Fruit fly (Drosophila melanogaster) whole organism, embryonic: Measurements from ENCODE around the gene Ufd1.
A peak's percentile ranks its signal among the peaks of the same experiment; 100 is the strongest.

ENCODE experiments used
- Ada2b ChIP-seq: fragments of 200-800 bp; sonication (Bioruptor generic); IDR thresholded peaks from 2 replicates; pipeline ENCODE4 v1.3.6; 2022; ENCODE audit warnings: missing biosample characterization, missing genetic modification characterization
- Aef1 ChIP-seq: fragments of 200-800 bp; sonication (Bioruptor generic); IDR thresholded peaks from 3 replicates; pipeline ENCODE4 v1.3.6; 2022; ENCODE audit warnings: missing biosample characterization, missing genetic modification characterization
- Atf3 ChIP-seq: fragments of 200-800 bp; sonication (Bioruptor generic); optimal IDR thresholded peaks from 3 replicates; lab custom pipeline; 2016; ENCODE audit warnings: missing biosample characterization, missing genetic modification characterization
- CG11456 ChIP-seq: fragments of 200-800 bp; sonication (Bioruptor generic); IDR thresholded peaks from 3 replicates; pipeline ENCODE4 v1.3.6; 2022; ENCODE audit warnings: missing biosample characterization, missing genetic modification characterization
- CG11504 ChIP-seq: fragments of 200-800 bp; sonication (Bioruptor generic); optimal IDR thresholded peaks from 3 replicates; lab custom pipeline; 2019; ENCODE audit warnings: missing biosample characterization, mild to moderate bottlenecking, missing genetic modification characterization, moderate library complexity
- CG11696 ChIP-seq: fragments of 200-800 bp; sonication (Bioruptor generic); IDR thresholded peaks from 2 replicates; pipeline ENCODE4 v1.3.6; 2022; ENCODE audit warnings: missing biosample characterization, missing genetic modification characterization
- CG12155 ChIP-seq: fragments of 200-800 bp; sonication (Bioruptor generic); optimal IDR thresholded peaks from 3 replicates; lab custom pipeline; 2016; ENCODE audit warnings: missing biosample characterization, missing genetic modification characterization
- CG12391 ChIP-seq: fragments of 200-800 bp; sonication (Bioruptor generic); optimal IDR thresholded peaks from 3 replicates; lab custom pipeline; 2018; ENCODE audit warnings: missing biosample characterization, mild to moderate bottlenecking, missing genetic modification characterization, moderate library complexity
- CG16815 ChIP-seq: fragments of 200-800 bp; sonication (Bioruptor generic); optimal IDR thresholded peaks from 3 replicates; lab custom pipeline; 2017; ENCODE audit warnings: missing biosample characterization, mild to moderate bottlenecking, missing genetic modification characterization
- CG17328 ChIP-seq: fragments of 200-800 bp; sonication (Bioruptor generic); IDR thresholded peaks from 2 replicates; pipeline ENCODE4 v1.3.6; 2022; ENCODE audit warnings: missing biosample characterization, missing genetic modification characterization
- CG17359 ChIP-seq: fragments of 200-800 bp; sonication (Bioruptor generic); optimal IDR thresholded peaks from 3 replicates; lab custom pipeline; 2018; ENCODE audit warnings: missing biosample characterization, mild to moderate bottlenecking, missing genetic modification characterization, moderate library complexity
- CG2120 ChIP-seq: fragments of 200-800 bp; sonication (Bioruptor generic); optimal IDR thresholded peaks from 3 replicates; lab custom pipeline; 2016; ENCODE audit warnings: missing biosample characterization, missing genetic modification characterization
- CG2678 ChIP-seq: fragments of 200-800 bp; sonication (Bioruptor generic); optimal IDR thresholded peaks from 3 replicates; lab custom pipeline; 2019; ENCODE audit warnings: missing biosample characterization, mild to moderate bottlenecking, missing genetic modification characterization, moderate library complexity
- CG30403 ChIP-seq: fragments of 200-800 bp; sonication (Bioruptor generic); optimal IDR thresholded peaks from 3 replicates; lab custom pipeline; 2016; ENCODE audit warnings: missing biosample characterization, missing genetic modification characterization
- CG31388 ChIP-seq: fragments of 200-800 bp; sonication (Bioruptor generic); optimal IDR thresholded peaks from 2 replicates; lab custom pipeline; 2016; ENCODE audit warnings: missing biosample characterization, missing genetic modification characterization
- CG3163 ChIP-seq: fragments of 200-800 bp; sonication (Bioruptor generic); optimal IDR thresholded peaks from 3 replicates; lab custom pipeline; 2016; ENCODE audit warnings: missing biosample characterization, missing genetic modification characterization
- CG42726 ChIP-seq: fragments of 200-800 bp; sonication (Bioruptor generic); IDR thresholded peaks from 2 replicates; pipeline ENCODE4 v1.3.6; 2022; ENCODE audit warnings: missing biosample characterization, missing genetic modification characterization; ENCODE audit not compliant: partially characterized antibody
- CG5245 ChIP-seq: fragments of 200-800 bp; sonication (Bioruptor generic); optimal IDR thresholded peaks from 3 replicates; lab custom pipeline; 2016; ENCODE audit warnings: missing biosample characterization, missing genetic modification characterization
- CG5953 ChIP-seq: fragments of 200-800 bp; sonication (Bioruptor generic); IDR thresholded peaks from 2 replicates; pipeline ENCODE4 v1.3.6; 2022; ENCODE audit warnings: missing biosample characterization, missing genetic modification characterization
- CG6765 ChIP-seq: fragments of 200-800 bp; sonication (Bioruptor generic); optimal IDR thresholded peaks from 3 replicates; lab custom pipeline; 2017; ENCODE audit warnings: missing biosample characterization, mild to moderate bottlenecking, missing genetic modification characterization
- CoRest ChIP-seq: fragments of 200-800 bp; sonication (Bioruptor generic); optimal IDR thresholded peaks from 3 replicates; lab custom pipeline; 2018; ENCODE audit warnings: missing biosample characterization, mild to moderate bottlenecking, missing genetic modification characterization, moderate library complexity
- Dref ChIP-seq: fragments of 200-800 bp; sonication (Bioruptor generic); IDR thresholded peaks from 2 replicates; pipeline ENCODE4 v1.3.6; 2022; ENCODE audit warnings: missing biosample characterization, missing genetic modification characterization
- E2f1 ChIP-seq: fragments of 200-800 bp; sonication (Bioruptor generic); IDR thresholded peaks from 2 replicates; pipeline ENCODE4 v1.3.6; 2022; ENCODE audit warnings: missing biosample characterization, missing genetic modification characterization
- ERR ChIP-seq: fragments of 200-800 bp; sonication (Bioruptor generic); optimal IDR thresholded peaks from 2 replicates; lab custom pipeline; 2016; ENCODE audit warnings: missing biosample characterization, missing genetic modification characterization
- HmgD ChIP-seq: fragments of 200-800 bp; sonication (Bioruptor generic); optimal IDR thresholded peaks from 3 replicates; lab custom pipeline; 2016; ENCODE audit warnings: missing biosample characterization, missing genetic modification characterization
- Hmr ChIP-seq: fragments of 200-800 bp; sonication (Bioruptor generic); optimal IDR thresholded peaks from 3 replicates; lab custom pipeline; 2017; ENCODE audit warnings: mild to moderate bottlenecking, missing biosample characterization, missing genetic modification reagents, missing genetic modification characterization
- Hsf ChIP-seq: fragments of 200-800 bp; sonication (Bioruptor generic); optimal IDR thresholded peaks from 3 replicates; lab custom pipeline; 2016; ENCODE audit warnings: missing biosample characterization, missing genetic modification characterization
- Lhr ChIP-seq: fragments of 200-800 bp; sonication (Bioruptor generic); optimal IDR thresholded peaks from 3 replicates; lab custom pipeline; 2017; ENCODE audit warnings: mild to moderate bottlenecking, missing biosample characterization, missing genetic modification reagents, missing genetic modification characterization
- MESR4 ChIP-seq: fragments of 200-800 bp; sonication (Bioruptor generic); optimal IDR thresholded peaks from 2 replicates; lab custom pipeline; 2018; ENCODE audit warnings: missing biosample characterization, mild to moderate bottlenecking, missing genetic modification characterization, moderate library complexity
- Max ChIP-seq: fragments of 200-800 bp; sonication (Bioruptor generic); optimal IDR thresholded peaks from 2 replicates; lab custom pipeline; 2016; ENCODE audit warnings: missing biosample characterization, mild to moderate bottlenecking, missing genetic modification characterization
- Myb ChIP-seq: fragments of 200-800 bp; sonication (Bioruptor generic); optimal IDR thresholded peaks from 2 replicates; lab custom pipeline; 2016; ENCODE audit warnings: missing biosample characterization, missing genetic modification characterization
- Nf-YB ChIP-seq: fragments of 200-800 bp; sonication (Bioruptor generic); optimal IDR thresholded peaks from 3 replicates; lab custom pipeline; 2019; ENCODE audit warnings: missing biosample characterization, mild to moderate bottlenecking, missing genetic modification characterization, moderate library complexity
- Oaz ChIP-seq: fragments of 200-800 bp; sonication (Bioruptor generic); IDR thresholded peaks from 2 replicates; pipeline ENCODE4 v1.3.6; 2022; ENCODE audit warnings: missing biosample characterization, missing genetic modification characterization
- Pdp1 ChIP-seq, 2 experiments: fragments of 200-800 bp; sonication (Bioruptor generic); optimal IDR thresholded peaks; 3 replicates each; lab custom pipeline; 2016; ENCODE audit warnings: missing biosample characterization in 2 of 2, missing genetic modification characterization in 2 of 2, mild to moderate bottlenecking in 1 of 2, moderate library complexity in 1 of 2
- Six4 ChIP-seq: fragments of 200-800 bp; sonication (Bioruptor generic); optimal IDR thresholded peaks from 2 replicates; lab custom pipeline; 2016; ENCODE audit warnings: missing biosample characterization, missing genetic modification characterization
- Sox100B ChIP-seq: fragments of 200-800 bp; sonication (Bioruptor generic); optimal IDR thresholded peaks from 3 replicates; lab custom pipeline; 2018; ENCODE audit warnings: missing biosample characterization, mild to moderate bottlenecking, missing genetic modification characterization
- fru ChIP-seq: fragments of >200 bp; optimal IDR thresholded peaks from 2 replicates; lab custom pipeline; 2017
- gem ChIP-seq: fragments of 200-800 bp; sonication (Bioruptor generic); optimal IDR thresholded peaks from 2 replicates; lab custom pipeline; 2019; ENCODE audit warnings: missing biosample characterization, mild to moderate bottlenecking, missing genetic modification characterization, moderate library complexity
- hth ChIP-seq: fragments of >200 bp; optimal IDR thresholded peaks from 2 replicates; lab custom pipeline; 2017; ENCODE audit warnings: inconsistent platforms
- jing ChIP-seq: fragments of 200-800 bp; sonication (Bioruptor generic); optimal IDR thresholded peaks from 2 replicates; lab custom pipeline; 2018; ENCODE audit warnings: missing biosample characterization, mild to moderate bottlenecking, missing genetic modification characterization
- ken ChIP-seq: fragments of 200-800 bp; sonication (Bioruptor generic); IDR thresholded peaks from 3 replicates; pipeline ENCODE4 v1.3.6; 2022; ENCODE audit warnings: missing biosample characterization, missing genetic modification characterization
- lmd ChIP-seq: fragments of 200-800 bp; sonication (Bioruptor generic); IDR thresholded peaks from 2 replicates; pipeline ENCODE4 v1.3.6; 2022; ENCODE audit warnings: missing biosample characterization, missing genetic modification characterization
- luna ChIP-seq: fragments of 200-800 bp; sonication (Bioruptor generic); optimal IDR thresholded peaks from 2 replicates; lab custom pipeline; 2016; ENCODE audit warnings: missing biosample characterization, missing genetic modification characterization
- onecut ChIP-seq: fragments of 200-800 bp; sonication (Bioruptor generic); IDR thresholded peaks from 2 replicates; pipeline ENCODE4 v1.3.6; 2022; ENCODE audit warnings: missing biosample characterization, missing genetic modification characterization
- otp ChIP-seq: fragments of 200-800 bp; sonication (Bioruptor generic); IDR thresholded peaks from 3 replicates; pipeline ENCODE4, ENCODE4 v1.3.6; 2022; ENCODE audit warnings: missing biosample characterization, missing genetic modification characterization
- pita ChIP-seq: fragments of 200-800 bp; sonication (Bioruptor generic); optimal IDR thresholded peaks from 2 replicates; lab custom pipeline; 2017; ENCODE audit warnings: missing biosample characterization, mild to moderate bottlenecking, missing genetic modification characterization
- pnt ChIP-seq: fragments of 200-800 bp; sonication (Bioruptor generic); optimal IDR thresholded peaks from 3 replicates; lab custom pipeline; 2016; ENCODE audit warnings: missing biosample characterization, missing genetic modification characterization
- run ChIP-seq: fragments of 200-800 bp; sonication (Bioruptor generic); optimal IDR thresholded peaks from 3 replicates; lab custom pipeline; 2018; ENCODE audit warnings: missing biosample characterization, mild to moderate bottlenecking, missing genetic modification characterization
- sob ChIP-seq: fragments of 200-800 bp; sonication (Bioruptor generic); IDR thresholded peaks from 2 replicates; pipeline ENCODE4 v1.3.6; 2022; ENCODE audit warnings: missing biosample characterization, missing genetic modification characterization
- tgo ChIP-seq: fragments of 200-800 bp; sonication (Bioruptor generic); IDR thresholded peaks from 3 replicates; pipeline ENCODE4 v1.3.6; 2022; ENCODE audit warnings: missing biosample characterization, missing genetic modification characterization
- tna ChIP-seq: fragments of 200-800 bp; sonication (Bioruptor generic); IDR thresholded peaks from 2 replicates; pipeline ENCODE4 v1.3.6; 2022; ENCODE audit warnings: missing biosample characterization, missing genetic modification characterization; ENCODE audit not compliant: partially characterized antibody
- zfh1 ChIP-seq: fragments of 200-800 bp; sonication (Bioruptor generic); IDR thresholded peaks from 3 replicates; pipeline ENCODE4 v1.3.6; 2022; ENCODE audit warnings: missing biosample characterization, missing genetic modification characterization

Ufd1 gene

DNA sequence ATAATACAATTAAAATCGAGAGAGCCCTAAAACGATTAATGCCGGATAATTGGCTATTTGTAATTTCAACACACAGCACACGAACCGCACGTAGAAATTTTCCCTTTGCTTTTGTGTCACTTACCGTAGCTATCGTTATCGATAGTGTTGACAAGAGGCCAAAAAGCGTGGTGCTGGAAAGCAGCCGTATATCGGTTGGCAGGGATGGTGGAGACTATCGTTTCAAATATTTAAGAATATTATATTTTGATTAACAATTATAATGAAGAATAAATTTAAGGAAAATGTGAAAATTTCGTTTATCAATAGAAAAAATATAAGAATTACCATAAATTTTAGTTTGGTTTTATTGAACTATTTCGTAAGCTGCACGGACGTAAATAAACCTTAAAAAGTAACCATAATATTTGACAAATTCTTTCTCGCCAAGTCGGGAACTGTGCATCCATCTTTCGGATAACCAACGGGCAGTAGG is 29.9 kb downstream of the Ufd1 start, which contains the start of gene JIL-1 (continued):
- TF ChIP-seq CG11456 (GFP tag; lab: Robert Waterston, UW) (peak; percentile 84), pnt (GFP tag; lab: Kevin White, UChicago) (no peak), Myb (GFP tag; lab: Kevin White, UChicago) (peak; percentile 31), tna (peak; percentile 73), CG6765 (GFP tag; lab: Kevin White, UChicago) (peak; percentile 46), CG2678 (tag; lab: Kevin White, UChicago) (peak; percentile 56), CoRest (peak; percentile 60), ken (GFP tag; lab: Robert Waterston, UW) (peak; percentile 81), run (no peak), CG5245 (GFP tag; lab: Kevin White, UChicago) (peak; percentile 40), Hmr (GFP tag; lab: Kevin White, UChicago) (peak; percentile 77), Sox100B (GFP tag; lab: Kevin White, UChicago) (peak; percentile 29), zfh1 (GFP tag; lab: Robert Waterston, UW) (peak; percentile 85; the same call in 2 of the 3 replicates), pita (no peak), Six4 (GFP tag; lab: Kevin White, UChicago) (no peak), Nf-YB (GFP tag; lab: Kevin White, UChicago) (no peak), Dref (peak; percentile 84), CG12391 (tag; lab: Kevin White, UChicago) (peak; percentile 71), HmgD (no peak), jing (GFP tag; lab: Kevin White, UChicago) (no peak), onecut (peak; percentile 56), CG17328 (peak; percentile 64), CG2120 (GFP tag; lab: Kevin White, UChicago) (peak; percentile 85), Pdp1 (GFP tag; optimal IDR thresholded peaks at IDR 0.05; lab: Kevin White, UChicago) (peak; percentile 1 to 59), hth (no peak), tgo (peak; percentile 76), luna (GFP tag; lab: Kevin White, UChicago) (no peak), CG11504 (peak; percentile 61), Lhr (no peak), CG5953 (peak; percentile 56), CG17359 (tag; lab: Kevin White, UChicago) (peak; percentile 62), MESR4 (peak; percentile 70), Atf3 (no peak), fru (lab: Kevin White, UChicago) (no peak), Hsf (GFP tag; lab: Kevin White, UChicago) (peak; percentile 50), CG12155 (GFP tag; lab: Kevin White, UChicago) (peak; percentile 68), Max (GFP tag; lab: Kevin White, UChicago) (peak; percentile 67), CG31388 (no peak), CG42726 (GFP tag; lab: Robert Waterston, UW) (peak; percentile 87), Ada2b (peak; percentile 66), lmd (GFP tag; lab: Robert Waterston, UW) (peak; percentile 76; the same call in 1 of the 2 replicates), ERR (GFP tag; lab: Kevin White, UChicago) (no peak), CG11696 (GFP tag; lab: Robert Waterston, UW) (no peak), Aef1 (peak; percentile 47), Oaz (GFP tag; lab: Robert Waterston, UW) (no peak), gem (tag; lab: Kevin White, UChicago) (peak; percentile 59), CG3163 (GFP tag; lab: Kevin White, UChicago) (no peak), CG30403 (GFP tag; lab: Kevin White, UChicago) (peak; percentile 77), otp (GFP tag; lab: Robert Waterston, UW) (0 out of 3 replicates have a peak, but pooled peaks have one; percentile 11), E2f1 (peak; percentile 65), sob (GFP tag; lab: Robert Waterston, UW) (peak; percentile 93), CG16815 (GFP tag; lab: Kevin White, UChicago) (peak; percentile 57)
